Worm (Caenorhabditis elegans) whole organism, dauer: ENCODE measurements around the gene Y27F2A.8.

Experiments
- unc-62 ChIP-seq: sonication (generic microtip); optimal IDR thresholded peaks from 2 replicates; lab custom pipeline; 2017; ENCODE audit warnings: missing biosample characterization, missing genetic modification reagents, missing genetic modification characterization

Y27F2A.8 gene

ce11 chrII:3222686-3223085 lies 39.1 kb downstream of the Y27F2A.8 start, which contains the start of gene ZC239.13:
Gene ZC239.13, minus strand, starts transcription at chrII:3222839.
- no peak for TF ChIP-seq unc-62 (GFP tag; lab: Kevin White, UChicago)

- no peak for TF ChIP-seq unc-62 (GFP tag; lab: Kevin White, UChicago)
These were observed 41.0 kb downstream of the Y27F2A.8 start, which contains the start of gene ZC239.15 for ce11 chrII:3224631-3225030. Gene ZC239.15, minus strand, starts transcription at chrII:3224731.

- TF ChIP-seq unc-62 (GFP tag; lab: Kevin White, UChicago): no peak
These were observed 41.6 kb downstream of the Y27F2A.8 start, which contains the start of gene ZC239.16 for ce11 chrII:3225200-3225599. Gene ZC239.16, minus strand, starts transcription at chrII:3225319.

DNA sequence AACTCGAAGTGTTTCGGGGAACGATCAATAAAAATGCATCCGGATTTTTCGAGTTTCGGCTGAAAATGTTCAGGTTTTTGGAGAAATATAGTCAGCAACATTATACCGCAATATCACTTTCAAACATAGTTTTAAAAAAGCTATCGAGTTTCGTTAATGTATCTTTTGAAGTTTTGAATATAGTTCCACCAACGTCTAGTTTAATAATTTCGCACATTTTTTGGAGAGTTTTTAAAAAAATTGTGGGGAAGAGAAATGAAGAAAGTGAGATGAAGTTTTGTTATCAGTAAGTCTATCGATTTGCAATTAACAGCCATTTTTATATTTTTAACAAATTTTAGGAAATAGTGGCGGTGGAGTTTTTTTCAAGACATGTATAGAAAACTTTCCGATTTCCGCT lies 42.2 kb downstream of the Y27F2A.8 start, which contains the start of gene ZC239.17:
Gene ZC239.17, minus strand, starts transcription at position 101 of the 400 bp plus-strand sequence.
- no peak for TF ChIP-seq unc-62 (GFP tag; lab: Kevin White, UChicago)

DNA sequence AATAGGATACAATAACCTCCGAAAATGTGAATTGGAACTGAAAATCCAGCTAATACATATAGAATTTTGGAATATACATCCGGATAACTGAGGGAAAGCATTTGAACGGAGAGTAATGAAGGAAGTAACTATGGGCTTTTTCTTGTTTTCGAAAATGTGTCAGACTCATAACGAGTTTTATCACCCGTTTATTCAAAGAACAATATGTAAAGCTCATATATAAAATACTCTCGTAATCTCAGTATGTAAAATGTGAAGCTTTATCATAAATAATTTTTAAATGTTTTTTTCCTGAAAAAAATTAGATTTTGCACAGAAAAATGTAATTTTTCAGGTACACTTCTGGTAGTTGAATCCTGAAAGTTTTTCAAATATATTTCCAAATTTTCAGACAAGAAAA lies 46.8 kb downstream of the Y27F2A.8 start, which contains the start of gene srh-297:
Gene srh-297, minus strand, starts transcription at position 101 of the 400 bp plus-strand sequence.
- TF ChIP-seq unc-62 (GFP tag; lab: Kevin White, UChicago): no peak
